Fruit fly (Drosophila melanogaster) whole organism, wandering third instar larva: Measurements from ENCODE around the gene CG42481.

Experiments used
- Abd-B ChIP-seq: fragments of >200 bp; optimal IDR thresholded peaks from 2 replicates; lab custom pipeline; 2017; ENCODE audit warnings: missing biosample characterization, missing genetic modification characterization
- CG32264 ChIP-seq: fragments of 200-800 bp; sonication (Bioruptor generic); optimal IDR thresholded peaks from 2 replicates; lab custom pipeline; 2016; ENCODE audit warnings: missing biosample characterization, missing genetic modification characterization
- CG9705 ChIP-seq: fragments of 200-800 bp; sonication (Bioruptor generic); optimal IDR thresholded peaks from 2 replicates; lab custom pipeline; 2018; ENCODE audit warnings: missing biosample characterization, mild to moderate bottlenecking, missing genetic modification characterization
- CrebA ChIP-seq: fragments of 200-800 bp; sonication (Bioruptor generic); optimal IDR thresholded peaks from 2 replicates; lab custom pipeline; 2016; ENCODE audit warnings: missing biosample characterization, mild to moderate bottlenecking, missing genetic modification characterization, borderline replicate concordance
- GATAd ChIP-seq: sonication (Bioruptor generic); optimal IDR thresholded peaks from 2 replicates; lab custom pipeline; 2016; ENCODE audit warnings: missing biosample characterization, missing genetic modification characterization
- HLH106 ChIP-seq: fragments of 200-800 bp; optimal IDR thresholded peaks from 3 replicates; lab custom pipeline; 2019; ENCODE audit warnings: missing biosample characterization, mild to moderate bottlenecking, missing genetic modification characterization, moderate library complexity
- Hnf4 ChIP-seq: fragments of 200-800 bp; sonication (Bioruptor generic); optimal IDR thresholded peaks from 2 replicates; lab custom pipeline; 2016; ENCODE audit warnings: missing biosample characterization, mild to moderate bottlenecking, missing genetic modification characterization
- Hr78 ChIP-seq: fragments of >200 bp; optimal IDR thresholded peaks from 2 replicates; lab custom pipeline; 2017; ENCODE audit warnings: missing biosample characterization, missing genetic modification characterization
- Hr83 ChIP-seq: fragments of 200-300 bp; sonication (Bioruptor generic); optimal IDR thresholded peaks from 2 replicates; lab custom pipeline; 2016; ENCODE audit warnings: missing biosample characterization, mild to moderate bottlenecking, missing genetic modification characterization, moderate library complexity; ENCODE audit not compliant: poor library complexity, severe bottlenecking
- Mio ChIP-seq: sonication (Bioruptor generic); optimal IDR thresholded peaks from 2 replicates; lab custom pipeline; 2016; ENCODE audit warnings: missing biosample characterization, missing genetic modification characterization
- OdsH ChIP-seq: fragments of 200-800 bp; sonication (Bioruptor generic); optimal IDR thresholded peaks from 2 replicates; lab custom pipeline; 2016; ENCODE audit warnings: missing biosample characterization, mild to moderate bottlenecking, missing genetic modification characterization
- Rel ChIP-seq, 2 experiments: fragments of 200-800 bp; sonication (Bioruptor generic) in 1 of 2; optimal IDR thresholded peaks; 2 replicates in 1 of 2; 3 replicates in 1 of 2; lab custom pipeline; 2016 to 2019; ENCODE audit warnings: mild to moderate bottlenecking in 2 of 2, missing biosample characterization in 2 of 2, missing genetic modification characterization in 2 of 2, moderate library complexity in 1 of 2
- Sp1 ChIP-seq: fragments of 200-800 bp; sonication (Bioruptor generic); optimal IDR thresholded peaks from 3 replicates; lab custom pipeline; 2019; ENCODE audit warnings: missing biosample characterization, mild to moderate bottlenecking, missing genetic modification characterization, moderate library complexity
- Vsx2 ChIP-seq: fragments of 200-300, 225-300 bp; sonication (Bioruptor generic); optimal IDR thresholded peaks from 2 replicates; lab custom pipeline; 2018; ENCODE audit warnings: missing biosample characterization, missing genetic modification characterization; ENCODE audit not compliant: partially characterized antibody
- br ChIP-seq: fragments of 200-800 bp; sonication (Bioruptor generic); optimal IDR thresholded peaks from 2 replicates; lab custom pipeline; 2016; ENCODE audit warnings: missing biosample characterization, missing genetic modification characterization
- brk ChIP-seq: fragments of 200-800 bp; sonication (Bioruptor generic); optimal IDR thresholded peaks from 2 replicates; lab custom pipeline; 2016; ENCODE audit warnings: missing biosample characterization, mild to moderate bottlenecking, missing genetic modification characterization
- dl ChIP-seq, 2 experiments: fragments of 175-275, 200-275 bp in 1 of 2; fragments of 200-275 bp in 1 of 2; sonication (Bioruptor generic); optimal IDR thresholded peaks; lab custom pipeline; 2018; ENCODE audit warnings: mild to moderate bottlenecking in 2 of 2, missing biosample characterization in 2 of 2, missing genetic modification characterization in 2 of 2, moderate library complexity in 2 of 2; ENCODE audit not compliant: partially characterized antibody in 2 of 2, insufficient read depth in 1 of 2
- dmrt93B ChIP-seq: fragments of 200-800 bp; sonication (Bioruptor generic); optimal IDR thresholded peaks from 2 replicates; lab custom pipeline; 2018; ENCODE audit warnings: missing biosample characterization, mild to moderate bottlenecking, missing genetic modification characterization
- dsf ChIP-seq: sonication (Bioruptor generic); optimal IDR thresholded peaks from 2 replicates; lab custom pipeline; 2016; ENCODE audit warnings: missing biosample characterization, missing genetic modification characterization, borderline replicate concordance
- foxo ChIP-seq, 2 experiments: fragments of 200-800 bp; sonication (Bioruptor generic); optimal IDR thresholded peaks; 2 replicates in 1 of 2; 3 replicates in 1 of 2; lab custom pipeline; 2016 to 2017; ENCODE audit warnings: missing biosample characterization in 2 of 2, missing genetic modification characterization in 2 of 2
- fru ChIP-seq: fragments of 200-800 bp; sonication (Bioruptor generic); optimal IDR thresholded peaks from 3 replicates; lab custom pipeline; 2016; ENCODE audit warnings: missing biosample characterization, mild to moderate bottlenecking, missing genetic modification characterization
- h ChIP-seq: fragments of 200-800 bp; sonication (Bioruptor generic); optimal IDR thresholded peaks from 3 replicates; lab custom pipeline; 2016; ENCODE audit warnings: missing biosample characterization, mild to moderate bottlenecking, missing genetic modification characterization
- jim ChIP-seq: fragments of 175-275, 200-325 bp; sonication (Bioruptor generic); optimal IDR thresholded peaks from 2 replicates; lab custom pipeline; 2016; ENCODE audit warnings: missing biosample characterization, mild to moderate bottlenecking, missing genetic modification characterization
- lola ChIP-seq: fragments of >200 bp; optimal IDR thresholded peaks from 2 replicates; lab custom pipeline; 2017; ENCODE audit warnings: missing biosample characterization, missing genetic modification characterization
- psq ChIP-seq: fragments of 200-800 bp; sonication (Bioruptor generic); optimal IDR thresholded peaks from 3 replicates; lab custom pipeline; 2017; ENCODE audit warnings: missing biosample characterization, mild to moderate bottlenecking, missing genetic modification characterization, moderate library complexity
- sage ChIP-seq: fragments of 200-800 bp; sonication (Bioruptor generic); optimal IDR thresholded peaks from 2 replicates; lab custom pipeline; 2016; ENCODE audit warnings: missing biosample characterization, mild to moderate bottlenecking, missing genetic modification characterization
- sv ChIP-seq: fragments of 200-800 bp; sonication (Bioruptor generic); optimal IDR thresholded peaks from 3 replicates; lab custom pipeline; 2016; ENCODE audit warnings: missing biosample characterization, missing genetic modification characterization
- tai ChIP-seq: sonication (Bioruptor generic); optimal IDR thresholded peaks from 2 replicates; lab custom pipeline; 2016; ENCODE audit warnings: missing biosample characterization, missing genetic modification characterization
- usp ChIP-seq: fragments of >200 bp; optimal IDR thresholded peaks from 2 replicates; lab custom pipeline; 2017; ENCODE audit warnings: missing biosample characterization, missing genetic modification characterization
- woc ChIP-seq: sonication (Bioruptor generic); optimal IDR thresholded peaks from 2 replicates; lab custom pipeline; 2016; ENCODE audit warnings: missing biosample characterization, mild to moderate bottlenecking, missing genetic modification characterization

Gene CG42481

DNA sequence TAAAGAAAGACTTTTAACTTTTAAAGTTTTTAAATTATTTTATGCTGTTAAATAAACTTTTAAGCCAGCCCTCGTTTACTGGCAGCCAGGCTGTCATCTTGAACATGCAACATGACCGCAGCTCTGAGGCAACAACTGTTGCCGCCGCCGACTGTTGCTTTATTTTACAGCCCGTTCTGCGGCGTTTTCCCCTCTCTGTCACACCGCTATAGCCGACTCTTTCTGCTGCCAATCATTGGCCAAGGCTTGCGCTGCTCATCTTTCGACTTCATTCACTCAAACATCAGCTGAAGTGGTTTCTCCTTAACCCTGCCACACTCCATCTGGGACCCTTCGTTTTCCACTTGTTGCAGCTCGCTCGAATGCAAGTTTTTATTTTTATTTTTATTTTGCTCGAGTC is 42.7 kb downstream of the CG42481 start:
- TF ChIP-seq Hnf4 (GFP tag; lab: Kevin White, UChicago) = no peak
- peak; percentile 33 for TF ChIP-seq woc

- TF ChIP-seq GATAd (no peak), foxo (GFP tag; optimal IDR thresholded peaks at IDR 0.05; lab: Kevin White, UChicago) (no peak), psq (GFP tag; lab: Kevin White, UChicago) (peak; percentile 19), CrebA (GFP tag; lab: Kevin White, UChicago) (no peak), Rel (GFP tag; optimal IDR thresholded peaks at IDR 0.05; lab: Kevin White, UChicago) (peak; percentile 46), Rel (tag; optimal IDR thresholded peaks at IDR 0.05; lab: Kevin White, UChicago) (no peak)
Observed at dm6 chr3L:13255393-13256078, 43.3 kb downstream of the CG42481 start.

DNA sequence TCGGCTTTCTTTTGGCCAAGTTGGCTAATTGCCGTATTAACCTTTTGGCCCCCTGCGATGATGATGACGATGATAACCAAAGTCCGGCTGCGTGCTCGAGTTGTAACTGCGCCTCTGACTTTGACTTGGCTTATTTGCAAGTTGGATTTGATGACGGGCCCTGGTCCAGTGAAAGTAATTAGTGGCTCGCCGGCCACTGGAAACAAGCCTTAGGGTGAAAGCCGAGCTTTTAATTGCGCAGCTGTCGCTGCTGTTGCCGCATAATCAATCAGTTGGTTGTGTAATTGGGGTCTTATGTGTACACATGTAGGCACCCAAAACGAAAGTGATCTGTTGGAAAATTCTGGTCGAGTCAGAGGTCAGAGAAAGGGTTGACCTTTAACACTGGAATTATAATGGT is 44.5 kb downstream of the CG42481 start:
- TF ChIP-seq tai (no peak), OdsH (GFP tag; lab: Kevin White, UChicago) (no peak), Abd-B (GFP tag; lab: Kevin White, UChicago) (no peak), foxo (GFP tag; optimal IDR thresholded peaks at IDR 0.05; lab: Kevin White, UChicago) (no peak), brk (GFP tag; lab: Kevin White, UChicago) (no peak), Mio (GFP tag; lab: Kevin White, UChicago) (no peak), CG32264 (GFP tag; lab: Kevin White, UChicago) (no peak), dmrt93B (GFP tag; lab: Kevin White, UChicago) (no peak), Hr83 (GFP tag; lab: Kevin White, UChicago) (no peak), br (no peak), lola (GFP tag; lab: Kevin White, UChicago) (no peak)

DNA sequence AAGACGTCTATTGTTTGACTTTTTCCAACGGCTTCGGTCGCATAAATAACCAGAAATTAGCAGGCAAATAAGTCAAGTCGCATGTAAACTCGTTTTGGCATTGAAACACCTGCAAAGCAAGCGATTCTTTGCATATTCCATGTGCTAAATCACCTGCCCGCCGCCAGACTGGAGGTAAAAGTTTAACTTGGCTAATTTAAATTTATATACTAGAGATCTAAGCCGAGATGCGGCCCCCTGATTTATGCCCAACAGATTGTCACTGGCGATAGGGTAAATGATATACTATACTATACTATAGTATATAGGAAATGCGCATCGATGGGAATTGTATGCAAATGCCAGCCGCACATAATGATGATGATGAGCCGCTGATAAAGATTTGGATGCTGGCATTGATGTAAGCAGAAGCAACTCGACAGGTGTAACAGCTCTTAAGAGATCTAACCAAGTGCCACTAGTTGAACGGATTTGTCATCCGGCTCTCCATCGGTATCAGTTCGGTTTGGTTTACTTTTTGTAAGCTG is 45.8 kb downstream of the CG42481 start:
- TF ChIP-seq Abd-B (GFP tag; lab: Kevin White, UChicago) (no peak), fru (GFP tag; lab: Kevin White, UChicago) (no peak), Hnf4 (GFP tag; lab: Kevin White, UChicago) (no peak), OdsH (GFP tag; lab: Kevin White, UChicago) (no peak), dsf (GFP tag; lab: Kevin White, UChicago) (no peak), CG9705 (GFP tag; lab: Kevin White, UChicago) (no peak), Hr83 (GFP tag; lab: Kevin White, UChicago) (no peak), Sp1 (GFP tag; lab: Kevin White, UChicago) (no peak), HLH106 (tag; lab: Kevin White, UChicago) (no peak), sage (no peak), brk (GFP tag; lab: Kevin White, UChicago) (no peak), dl (GFP tag; optimal IDR thresholded peaks at IDR 0.05; lab: Kevin White, UChicago; ENCODE audit: insufficient read depth in 1 of 2, partially characterized antibody in 2 of 2) (no peak), br (no peak), dmrt93B (GFP tag; lab: Kevin White, UChicago) (no peak), CG32264 (GFP tag; lab: Kevin White, UChicago) (no peak), psq (GFP tag; lab: Kevin White, UChicago) (no peak), h (no peak), Hr78 (GFP tag; lab: Kevin White, UChicago) (no peak), Vsx2 (no peak), usp (GFP tag; lab: Kevin White, UChicago) (no peak)

DNA sequence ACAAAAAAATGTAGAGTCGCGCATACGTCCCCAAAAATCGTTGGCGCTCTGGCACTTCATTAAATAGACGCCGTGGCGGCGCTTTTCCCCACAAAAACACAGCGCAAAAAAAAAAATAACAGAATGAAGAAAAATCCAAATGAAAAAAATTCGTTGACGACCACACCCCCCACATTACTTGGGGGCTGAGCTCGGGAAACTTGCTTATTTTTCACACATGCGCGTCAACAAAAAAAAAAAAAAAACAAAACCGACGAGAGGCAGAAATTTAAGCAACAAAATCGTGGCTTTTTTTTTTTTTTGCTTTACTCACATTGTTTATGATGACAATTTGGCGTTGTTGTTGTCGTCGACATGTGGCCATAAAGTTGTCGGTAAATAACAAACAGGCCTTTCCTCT is 47.0 kb downstream of the CG42481 start:
- TF ChIP-seq CrebA (GFP tag; lab: Kevin White, UChicago) = no peak
- TF ChIP-seq Abd-B (GFP tag; lab: Kevin White, UChicago) = no peak
- no peak for TF ChIP-seq Mio (GFP tag; lab: Kevin White, UChicago)
- TF ChIP-seq jim (GFP tag; lab: Kevin White, UChicago) = no peak
- no peak for TF ChIP-seq OdsH (GFP tag; lab: Kevin White, UChicago)
- no peak for TF ChIP-seq sv
- no peak for TF ChIP-seq CG9705 (GFP tag; lab: Kevin White, UChicago)
- TF ChIP-seq dsf (GFP tag; lab: Kevin White, UChicago) = no peak
- TF ChIP-seq, all 38 proteins: peak for 0
